Fruit fly (Drosophila melanogaster): ENCODE data around the gene CG11037.

Gene CG11037

DNA sequence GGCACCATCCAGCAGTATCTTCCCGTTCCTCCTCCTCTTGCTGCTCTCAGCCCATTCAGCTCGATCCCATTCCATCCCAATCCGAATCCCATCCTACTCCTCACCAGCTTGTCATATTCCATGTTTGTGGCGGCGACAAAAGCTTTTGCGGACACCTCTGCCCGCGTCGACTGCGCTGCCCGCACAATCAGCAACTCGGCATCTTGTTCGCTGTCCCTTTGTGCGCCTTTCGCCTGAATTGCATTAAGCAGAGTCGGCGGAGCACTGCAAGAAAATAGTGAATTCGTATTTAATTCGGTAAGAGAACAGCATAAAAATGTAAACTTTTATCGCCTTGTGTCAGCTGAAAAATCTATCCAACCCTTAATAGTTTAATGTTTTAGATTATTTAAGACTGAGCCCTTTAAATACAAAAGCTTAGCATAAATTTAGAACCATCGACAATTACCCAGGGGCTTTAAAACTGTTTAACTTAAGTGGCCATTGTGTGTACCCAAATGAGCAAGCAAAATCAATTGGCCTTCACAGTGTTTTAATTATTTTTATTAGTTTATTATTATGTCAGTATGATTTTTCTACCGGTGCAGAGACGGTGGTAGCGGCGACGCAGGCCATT is 10.6 kb downstream of the CG11037 start (continued):
- no peak for TF ChIP-seq CG9437 (GFP tag; optimal IDR thresholded peaks at IDR 0.05)
- no peak for TF ChIP-seq Ada2b (GFP tag; IDR thresholded peaks at IDR 0.05)
- no peak for TF ChIP-seq Bdp1 (GFP tag; optimal IDR thresholded peaks at IDR 0.05)
- TF ChIP-seq vvl (GFP tag; IDR thresholded peaks at IDR 0.05) = peak; percentile 13; the same call in 1 of the 2 replicates
- no peak for TF ChIP-seq Doc3 (GFP tag; IDR thresholded peaks at IDR 0.05; ENCODE audit: partially characterized antibody)
- peak; percentile 4 for TF ChIP-seq D19A (tag; optimal IDR thresholded peaks at IDR 0.05)
- no peak for TF ChIP-seq dati (GFP tag; IDR thresholded peaks at IDR 0.05)
- no peak for TF ChIP-seq CG2199 (GFP tag; IDR thresholded peaks at IDR 0.05)
- TF ChIP-seq tx (GFP tag; optimal IDR thresholded peaks at IDR 0.05) = no peak
- no peak for TF ChIP-seq CG10654 (GFP tag; optimal IDR thresholded peaks at IDR 0.05)
- TF ChIP-seq CG2889 (GFP tag; IDR thresholded peaks at IDR 0.05) = no peak
- TF ChIP-seq salm (tag; optimal IDR thresholded peaks at IDR 0.05) = no peak
- no peak for TF ChIP-seq slbo (GFP tag; IDR thresholded peaks at IDR 0.05)
- no peak for TF ChIP-seq tin (GFP tag; optimal IDR thresholded peaks at IDR 0.05)
- TF ChIP-seq CG11560 (tag; IDR thresholded peaks at IDR 0.05) = no peak
- no peak for TF ChIP-seq CG5953 (GFP tag; IDR thresholded peaks at IDR 0.05)
- TF ChIP-seq pzg (GFP tag; optimal IDR thresholded peaks at IDR 0.05) = no peak
- TF ChIP-seq Tbp (GFP tag; optimal IDR thresholded peaks at IDR 0.05) = no peak
- peak; percentile 50 for TF ChIP-seq CG18262 (tag; optimal IDR thresholded peaks at IDR 0.05)
- TF ChIP-seq H15 (GFP tag; IDR thresholded peaks at IDR 0.05) = no peak
- TF ChIP-seq CG4360 (GFP tag; IDR thresholded peaks at IDR 0.05) = no peak
- peak; percentile 12; the same call in 1 of the 3 replicates for TF ChIP-seq croc (GFP tag; conservative IDR thresholded peaks at IDR 0.05)
- no peak for TF ChIP-seq Pdp1 (GFP tag; optimal IDR thresholded peaks at IDR 0.05)
- TF ChIP-seq Aef1 (GFP tag; IDR thresholded peaks at IDR 0.05) = no peak
- no peak for TF ChIP-seq CG33213 (GFP tag; optimal IDR thresholded peaks at IDR 0.05)
- no peak for TF ChIP-seq Side (GFP tag; optimal IDR thresholded peaks at IDR 0.05)
- no peak for TF ChIP-seq h (optimal IDR thresholded peaks at IDR 0.05)
- no peak for TF ChIP-seq CG10147 (GFP tag; optimal IDR thresholded peaks at IDR 0.05)
- TF ChIP-seq CG8388 (GFP tag; optimal IDR thresholded peaks at IDR 0.05) = peak; percentile 13
- no peak for TF ChIP-seq CG7556 (GFP tag; optimal IDR thresholded peaks at IDR 0.05)
- TF ChIP-seq PHDP (tag; optimal IDR thresholded peaks at IDR 0.05) = no peak
- TF ChIP-seq CG6813 (GFP tag; optimal IDR thresholded peaks at IDR 0.05) = no peak
- no peak for TF ChIP-seq BtbVII (GFP tag; optimal IDR thresholded peaks at IDR 0.05)
- no peak for TF ChIP-seq CG7928 (GFP tag; optimal IDR thresholded peaks at IDR 0.05)
- no peak for TF ChIP-seq gcm2 (GFP tag; optimal IDR thresholded peaks at IDR 0.05)
- peak; percentile 53 for TF ChIP-seq Adf1 (GFP tag; IDR thresholded peaks at IDR 0.05)
- TF ChIP-seq ewg (GFP tag; optimal IDR thresholded peaks at IDR 0.05) = peak; percentile 21
- no peak for TF ChIP-seq Dref (GFP tag; IDR thresholded peaks at IDR 0.05)
- TF ChIP-seq CG13123 (GFP tag; optimal IDR thresholded peaks at IDR 0.05) = no peak
- TF ChIP-seq Hr39 (optimal IDR thresholded peaks at IDR 0.05) = no peak
- peak; percentile 9 for TF ChIP-seq CG2678 (tag; optimal IDR thresholded peaks at IDR 0.05)
- TF ChIP-seq CG12299 (tag; optimal IDR thresholded peaks at IDR 0.05) = no peak
- no peak for TF ChIP-seq Nf-YA (GFP tag; IDR thresholded peaks at IDR 0.05)
- TF ChIP-seq CG17385 (GFP tag; optimal IDR thresholded peaks at IDR 0.05) = no peak
- no peak for TF ChIP-seq chn (GFP tag; optimal IDR thresholded peaks at IDR 0.05)
- TF ChIP-seq az2 (GFP tag; optimal IDR thresholded peaks at IDR 0.05) = no peak
- TF ChIP-seq Hey (tag; optimal IDR thresholded peaks at IDR 0.05) = no peak
- TF ChIP-seq sisA (GFP tag; IDR thresholded peaks at IDR 0.05) = no peak; the same call in 1 of the 2 replicates
- no peak for TF ChIP-seq cas (GFP tag; IDR thresholded peaks at IDR 0.05)
- TF ChIP-seq CG11093 (GFP tag; IDR thresholded peaks at IDR 0.05) = no peak
- peak; percentile 15 for TF ChIP-seq CG6254 (GFP tag; optimal IDR thresholded peaks at IDR 0.05)
- no peak for TF ChIP-seq pros (GFP tag; optimal IDR thresholded peaks at IDR 0.05)
- TF ChIP-seq sqz (GFP tag; optimal IDR thresholded peaks at IDR 0.05) = no peak
